Worm (Caenorhabditis elegans) whole organism, young adult: Measurements from ENCODE around the gene F22B5.6.

Experiments
- lin-35 ChIP-seq, 3 experiments: fragments of 150-350 bp in 2 of 3; sonication (generic microtip) in 1 of 3; optimal IDR thresholded peaks; 2 replicates each; lab custom pipeline; 2014 to 2018; ENCODE audit warnings: missing biosample characterization in 3 of 3, missing genetic modification characterization in 3 of 3, missing genetic modification reagents in 3 of 3
- ztf-6 ChIP-seq: fragments of 200-800 bp; sonication (Bioruptor generic); IDR thresholded peaks from 2 replicates; pipeline ENCODE4 v1.3.6; 2022; ENCODE audit warnings: missing genetic modification reagents, missing genetic modification characterization, missing compliant biosample characterization

DNA sequence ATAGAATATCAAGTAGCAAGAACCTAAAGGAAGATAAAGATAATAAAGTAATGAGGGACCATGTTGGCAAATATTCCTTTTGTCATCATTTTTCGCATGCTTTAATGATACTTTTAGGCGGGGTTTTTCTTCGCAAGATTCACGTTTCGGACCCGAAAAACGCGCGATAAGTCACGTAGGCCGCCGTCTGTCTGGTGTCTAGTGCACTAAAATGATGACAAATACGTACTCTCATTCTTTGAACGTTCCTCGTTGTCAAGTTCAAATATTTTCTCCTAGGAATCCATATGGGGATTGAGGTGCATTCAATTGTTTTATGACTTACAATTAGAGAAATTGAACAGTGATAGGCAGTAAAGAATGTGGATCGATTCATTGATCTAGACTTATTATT is 27.8 kb upstream of the F22B5.6 start, which contains the start of gene taap-1:
- TF ChIP-seq lin-35 (GFP tag; optimal IDR thresholded peaks at IDR 0.05; lab: Kevin White, UChicago) (no peak), ztf-6 (GFP tag; lab: Robert Waterston, UW) (no peak)
